Fruit fly (Drosophila melanogaster): ENCODE results near the gene CG10638.

CG10638 gene

DNA sequence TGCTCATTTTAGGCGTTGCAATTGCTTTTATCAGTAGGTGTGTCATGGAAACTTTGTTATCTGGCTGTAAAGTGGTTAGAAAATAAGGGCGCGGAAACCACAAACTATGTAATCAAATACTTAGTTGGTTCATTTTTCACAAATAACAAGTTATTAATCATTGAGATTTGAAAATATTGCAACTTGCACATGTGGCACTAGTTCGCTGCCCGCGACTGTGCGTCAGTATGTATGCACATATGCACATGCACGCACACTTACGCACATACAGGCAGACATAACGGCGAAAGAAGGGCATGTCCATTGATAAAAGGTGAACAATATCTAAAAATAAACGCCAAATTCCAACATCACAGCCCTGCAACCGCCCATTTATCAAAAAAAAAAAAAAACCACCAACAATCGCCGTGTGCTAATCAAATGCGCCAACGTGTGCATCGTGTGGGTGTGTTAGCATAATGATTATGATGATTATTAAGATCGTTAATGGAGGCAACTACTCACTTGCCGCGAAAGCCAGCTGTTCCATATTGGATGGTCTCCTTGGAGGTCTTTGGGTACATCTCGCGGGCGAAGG is 28.4 kb upstream of the CG10638 start:
- TF ChIP-seq CG13204 (GFP tag; optimal IDR thresholded peaks at IDR 0.05) (no peak), rn (GFP tag; IDR thresholded peaks at IDR 0.05) (0 out of 2 replicates have a peak, but pooled peaks have one; percentile 22), fd96Ca (GFP tag; IDR thresholded peaks at IDR 0.05) (peak; percentile 72; the same call in 2 of the 3 replicates), Pif1B (GFP tag; optimal IDR thresholded peaks at IDR 0.05) (peak; percentile 51), CG17806 (tag; optimal IDR thresholded peaks at IDR 0.05) (peak; percentile 62), Snoo (tag; optimal IDR thresholded peaks at IDR 0.05) (peak; percentile 68), EcR (GFP tag; optimal IDR thresholded peaks at IDR 0.05) (no peak), gl (tag; optimal IDR thresholded peaks at IDR 0.05) (peak; percentile 39), CG15710 (tag; optimal IDR thresholded peaks at IDR 0.05) (peak; percentile 47), CG34367 (tag; optimal IDR thresholded peaks at IDR 0.05) (peak; percentile 58), CG14655 (GFP tag; optimal IDR thresholded peaks at IDR 0.05) (peak; percentile 71), D1 (tag; optimal IDR thresholded peaks at IDR 0.05) (no peak), CG32121 (GFP tag; IDR thresholded peaks at IDR 0.05) (peak; percentile 74), CG8159 (tag; optimal IDR thresholded peaks at IDR 0.05) (peak; percentile 60), CG8301 (tag; optimal IDR thresholded peaks at IDR 0.05) (peak; percentile 73), CG4496 (GFP tag; IDR thresholded peaks at IDR 0.05) (peak; percentile 85), CG12605 (GFP tag; IDR thresholded peaks at IDR 0.05) (peak; percentile 72), Ets98B (GFP tag; IDR thresholded peaks at IDR 0.05) (peak; percentile 82), CG9948 (tag; optimal IDR thresholded peaks at IDR 0.05) (peak; percentile 51), Pif1A (GFP tag; optimal IDR thresholded peaks at IDR 0.05) (peak; percentile 79), CG10348 (GFP tag; IDR thresholded peaks at IDR 0.05) (no peak)

DNA sequence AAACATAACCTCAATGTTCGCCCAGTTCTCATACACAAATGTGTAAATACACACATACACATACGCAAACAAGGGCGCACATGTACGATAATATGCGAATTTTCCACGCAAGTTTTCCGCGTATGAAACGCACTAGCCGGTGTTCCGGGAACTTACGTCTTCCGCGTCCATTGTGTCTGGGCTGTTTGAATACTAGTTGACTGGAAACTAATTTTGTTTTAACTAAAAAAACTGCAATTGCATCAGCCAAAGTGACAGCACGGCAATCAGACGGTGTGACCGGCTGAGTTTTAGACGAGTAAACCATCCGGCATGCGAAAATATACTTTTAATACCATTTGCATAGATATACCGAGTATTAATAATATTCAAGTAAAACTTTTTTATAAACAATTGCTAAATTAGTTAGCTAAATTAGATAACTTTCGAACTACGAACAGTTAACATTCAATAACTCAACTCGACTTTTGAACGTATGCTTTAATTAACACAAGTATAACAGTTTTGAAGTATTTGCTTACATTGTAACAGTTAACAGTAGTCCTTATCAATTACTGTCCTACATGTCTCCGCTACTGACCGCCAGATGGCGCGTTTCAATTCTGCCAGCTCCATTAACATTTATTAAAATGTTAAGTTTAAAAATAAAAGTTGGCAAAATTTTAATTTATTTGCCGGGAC is 25.5 kb upstream of the CG10638 start, which contains the start of gene eIF2beta:
Gene eIF2beta (minus strand): TSS at position 299 of the 681 bp plus-strand sequence.
- TF ChIP-seq CG34367 (tag; optimal IDR thresholded peaks at IDR 0.05) (peak; percentile 20), CG12605 (GFP tag; IDR thresholded peaks at IDR 0.05) (no peak), CG14655 (GFP tag; optimal IDR thresholded peaks at IDR 0.05) (peak; percentile 42), CG15710 (tag; optimal IDR thresholded peaks at IDR 0.05) (peak; percentile 12), gl (tag; optimal IDR thresholded peaks at IDR 0.05) (peak; percentile 0), Snoo (tag; optimal IDR thresholded peaks at IDR 0.05) (peak; percentile 35), rn (GFP tag; IDR thresholded peaks at IDR 0.05) (no peak), CG8159 (tag; optimal IDR thresholded peaks at IDR 0.05) (peak; percentile 15), Pif1B (GFP tag; optimal IDR thresholded peaks at IDR 0.05) (peak; percentile 0), CG4496 (GFP tag; IDR thresholded peaks at IDR 0.05) (0 out of 3 replicates have a peak, but pooled peaks have one; percentile 9), D1 (tag; optimal IDR thresholded peaks at IDR 0.05) (no peak)

DNA sequence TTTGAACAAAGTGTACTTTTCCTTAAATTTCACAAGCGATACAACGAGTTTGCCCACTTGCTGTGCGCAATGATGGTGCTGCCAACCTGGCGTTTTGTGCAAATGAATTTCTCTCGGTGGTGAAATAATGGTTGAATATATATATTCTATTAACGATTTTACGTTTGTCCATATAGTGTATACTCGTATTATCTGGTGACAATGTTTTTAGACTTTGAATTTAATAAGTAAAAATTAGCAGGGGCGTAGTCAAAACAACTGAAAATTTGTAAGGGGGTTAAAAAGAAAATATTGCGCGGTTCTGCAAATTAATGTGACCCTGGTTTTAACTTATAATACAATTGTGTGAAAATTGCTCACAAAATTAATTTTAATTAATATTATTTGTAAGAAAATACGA is 22.8 kb upstream of the CG10638 start, which contains the start of the genes ver and Gcn5:
Gene ver (plus strand): TSS at position 47 of the 400 bp plus-strand sequence.
Gene Gcn5 (minus strand): TSS at position 74 of the 400 bp plus-strand sequence.
- TF ChIP-seq Pif1B (GFP tag; optimal IDR thresholded peaks at IDR 0.05) (peak; percentile 97), CG13204 (GFP tag; optimal IDR thresholded peaks at IDR 0.05) (no peak), CG17806 (tag; optimal IDR thresholded peaks at IDR 0.05) (peak; percentile 94), D1 (tag; optimal IDR thresholded peaks at IDR 0.05) (no peak), Snoo (tag; optimal IDR thresholded peaks at IDR 0.05) (peak; percentile 93), CG15710 (tag; optimal IDR thresholded peaks at IDR 0.05) (peak; percentile 95), Ets98B (GFP tag; IDR thresholded peaks at IDR 0.05) (peak; percentile 98), EcR (GFP tag; optimal IDR thresholded peaks at IDR 0.05) (peak; percentile 17), CG4496 (GFP tag; IDR thresholded peaks at IDR 0.05) (peak; percentile 99), CG10348 (GFP tag; IDR thresholded peaks at IDR 0.05) (peak; percentile 90), CG8301 (tag; optimal IDR thresholded peaks at IDR 0.05) (peak; percentile 95), CG34367 (tag; optimal IDR thresholded peaks at IDR 0.05) (peak; percentile 91), gl (tag; optimal IDR thresholded peaks at IDR 0.05) (peak; percentile 83), fd96Ca (GFP tag; IDR thresholded peaks at IDR 0.05) (peak; percentile 96), CG8159 (tag; optimal IDR thresholded peaks at IDR 0.05) (peak; percentile 92), Pif1A (GFP tag; optimal IDR thresholded peaks at IDR 0.05) (peak; percentile 96), CG14655 (GFP tag; optimal IDR thresholded peaks at IDR 0.05) (peak; percentile 97), rn (GFP tag; IDR thresholded peaks at IDR 0.05) (peak; percentile 95), CG9948 (tag; optimal IDR thresholded peaks at IDR 0.05) (peak; percentile 93), CG12605 (GFP tag; IDR thresholded peaks at IDR 0.05) (peak; percentile 96), CG32121 (GFP tag; IDR thresholded peaks at IDR 0.05) (peak; percentile 98)

DNA sequence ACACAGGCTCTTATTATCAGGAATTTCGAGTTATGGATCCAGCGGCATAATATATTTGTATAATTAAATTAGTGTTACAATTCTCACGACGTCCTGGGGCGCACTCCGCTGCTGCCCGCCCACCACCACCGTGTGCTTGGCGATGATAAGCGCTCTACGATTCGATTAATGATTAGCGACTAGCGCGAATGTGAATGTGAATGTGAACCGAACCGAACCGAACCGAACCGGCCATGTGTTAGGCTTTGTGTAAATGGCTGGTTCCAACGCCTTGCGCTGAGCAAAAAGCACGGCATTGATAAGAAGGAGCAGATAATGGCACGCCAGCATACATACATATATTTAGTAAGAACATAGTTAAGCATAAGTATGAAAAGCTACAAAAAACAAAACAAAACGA is 18.2 kb upstream of the CG10638 start:
- no peak for TF ChIP-seq CG4496 (GFP tag; IDR thresholded peaks at IDR 0.05)

DNA sequence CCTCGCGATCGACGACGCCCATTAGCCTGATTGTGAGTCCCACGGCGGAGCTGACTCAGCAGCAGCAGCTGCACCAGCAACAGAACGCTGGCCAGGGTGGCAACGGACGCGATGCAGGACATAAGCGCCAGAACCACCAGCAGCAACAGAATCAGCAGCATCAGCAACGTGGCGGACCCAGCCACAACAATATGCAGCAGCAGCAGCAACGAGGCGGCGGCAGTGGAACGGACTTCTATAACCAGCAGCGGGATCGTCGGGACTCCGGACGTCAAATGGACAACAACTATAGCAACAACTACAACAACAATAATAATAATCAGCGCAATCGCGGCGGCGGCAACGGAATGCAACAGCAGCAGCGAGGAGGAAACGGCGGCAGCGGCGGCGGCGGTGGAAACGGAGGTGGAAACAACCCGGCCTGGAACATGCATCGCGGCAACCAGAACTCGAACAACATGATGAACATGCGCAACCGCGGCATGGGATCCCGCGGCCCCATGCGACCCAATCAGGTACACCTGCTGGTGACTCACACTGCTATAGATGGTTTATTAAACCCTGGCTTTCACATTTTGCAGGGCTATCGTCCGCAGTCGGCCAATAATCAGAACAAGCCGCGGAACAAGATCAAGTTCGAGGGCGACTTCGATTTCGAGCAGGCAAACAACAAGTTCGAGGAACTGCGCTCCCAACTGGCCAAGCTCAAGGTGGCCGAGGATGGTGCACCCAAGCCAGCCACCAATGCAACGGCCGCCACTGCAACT is 16.5 kb upstream of the CG10638 start:
- TF ChIP-seq EcR (GFP tag; optimal IDR thresholded peaks at IDR 0.05), result peak; percentile 91
- TF ChIP-seq CG17806 (tag; optimal IDR thresholded peaks at IDR 0.05), result no peak

All from whole organism, pupa.